Fruit fly (Drosophila melanogaster): Measurements from ENCODE around the gene CG32432.

The CG32432 gene

DNA sequence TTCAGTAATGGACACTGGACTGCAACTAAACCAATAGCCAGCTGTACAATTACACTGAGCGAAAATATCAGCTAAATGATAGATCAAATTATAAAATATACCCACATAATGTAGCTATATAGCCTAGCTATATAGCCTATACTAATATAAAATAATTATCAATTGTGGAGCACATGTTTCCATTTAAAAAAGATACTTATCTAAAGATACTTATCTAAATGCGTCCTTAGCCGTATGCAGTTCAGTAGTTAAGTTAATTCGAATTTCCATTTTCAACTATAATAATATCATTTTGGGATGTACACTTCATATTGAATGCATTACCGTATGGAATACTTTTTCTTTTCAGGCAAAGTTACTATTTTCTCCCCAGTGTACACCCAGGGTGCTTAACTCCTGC, 34.0 kb upstream of the CG32432 start (continued):
- TF ChIP-seq dac (GFP tag; optimal IDR thresholded peaks at IDR 0.05) = no peak
- peak; percentile 14 for TF ChIP-seq CG3919 (GFP tag; optimal IDR thresholded peaks at IDR 0.05)
- peak; percentile 5 for TF ChIP-seq CG3032 (tag; optimal IDR thresholded peaks at IDR 0.05)
- TF ChIP-seq CG10669 (GFP tag; optimal IDR thresholded peaks at IDR 0.05) = no peak
- peak; percentile 2 for TF ChIP-seq Sox14 (GFP tag; optimal IDR thresholded peaks at IDR 0.05)
- TF ChIP-seq spab (GFP tag; optimal IDR thresholded peaks at IDR 0.05) = no peak
- no peak; the same call in 2 of the 3 replicates for TF ChIP-seq CG8119 (GFP tag; IDR thresholded peaks at IDR 0.05)
- TF ChIP-seq Hr38 (GFP tag; optimal IDR thresholded peaks at IDR 0.05) = no peak
- TF ChIP-seq CG8632 (GFP tag; optimal IDR thresholded peaks at IDR 0.05) = no peak
- no peak for TF ChIP-seq fd85E (GFP tag; optimal IDR thresholded peaks at IDR 0.05)
- no peak for TF ChIP-seq Ets96B (tag; optimal IDR thresholded peaks at IDR 0.05)
- no peak for TF ChIP-seq CG11762 (GFP tag; optimal IDR thresholded peaks at IDR 0.05; ENCODE audit: insufficient read depth)
- TF ChIP-seq Hr4 (GFP tag; optimal IDR thresholded peaks at IDR 0.05) = peak; percentile 73
- TF ChIP-seq Sox15 (GFP tag; optimal IDR thresholded peaks at IDR 0.05) = no peak
- no peak for TF ChIP-seq CG11902 (GFP tag; optimal IDR thresholded peaks at IDR 0.05)
- TF ChIP-seq OdsH (GFP tag; optimal IDR thresholded peaks at IDR 0.05) = peak; percentile 18
- no peak for TF ChIP-seq CG6808 (GFP tag; optimal IDR thresholded peaks at IDR 0.05)
- peak; percentile 78 for TF ChIP-seq CG32006 (GFP tag; optimal IDR thresholded peaks at IDR 0.05)
- 0 out of 3 replicates have a peak, but pooled peaks have one; percentile 40 for TF ChIP-seq CG6163 (GFP tag; IDR thresholded peaks at IDR 0.05)
- no peak for TF ChIP-seq salr (GFP tag; optimal IDR thresholded peaks at IDR 0.05)
- TF ChIP-seq lz (GFP tag; optimal IDR thresholded peaks at IDR 0.05) = peak; percentile 5
- TF ChIP-seq CG11294 (GFP tag; IDR thresholded peaks at IDR 0.05) = no peak
- TF ChIP-seq achi (GFP tag; optimal IDR thresholded peaks at IDR 0.05) = peak; percentile 52
- no peak for TF ChIP-seq vri (GFP tag; optimal IDR thresholded peaks at IDR 0.05)
- TF ChIP-seq fkh (GFP tag; optimal IDR thresholded peaks at IDR 0.05) = no peak
- no peak for TF ChIP-seq Blimp-1 (GFP tag; optimal IDR thresholded peaks at IDR 0.05)
- TF ChIP-seq CG6276 (GFP tag; optimal IDR thresholded peaks at IDR 0.05) = peak; percentile 63
- peak; percentile 39 for TF ChIP-seq esn (GFP tag; optimal IDR thresholded peaks at IDR 0.05)
- no peak for TF ChIP-seq Smox (GFP tag; optimal IDR thresholded peaks at IDR 0.05)
- TF ChIP-seq pdm3 (GFP tag; optimal IDR thresholded peaks at IDR 0.05) = peak; percentile 31
- no peak for TF ChIP-seq CG7368 (GFP tag; optimal IDR thresholded peaks at IDR 0.05)
- peak; percentile 23 for TF ChIP-seq Eip75B (GFP tag; optimal IDR thresholded peaks at IDR 0.05)
- no peak for TF ChIP-seq net (GFP tag; optimal IDR thresholded peaks at IDR 0.05)
- TF ChIP-seq CG9139 (GFP tag; optimal IDR thresholded peaks at IDR 0.05) = no peak
- TF ChIP-seq Hr39 (GFP tag; optimal IDR thresholded peaks at IDR 0.05) = no peak
- no peak for TF ChIP-seq CG1621 (tag; optimal IDR thresholded peaks at IDR 0.05)
- TF ChIP-seq acj6 (GFP tag; optimal IDR thresholded peaks at IDR 0.05) = no peak
- TF ChIP-seq fd59A (GFP tag; optimal IDR thresholded peaks at IDR 0.05) = peak; percentile 11

DNA sequence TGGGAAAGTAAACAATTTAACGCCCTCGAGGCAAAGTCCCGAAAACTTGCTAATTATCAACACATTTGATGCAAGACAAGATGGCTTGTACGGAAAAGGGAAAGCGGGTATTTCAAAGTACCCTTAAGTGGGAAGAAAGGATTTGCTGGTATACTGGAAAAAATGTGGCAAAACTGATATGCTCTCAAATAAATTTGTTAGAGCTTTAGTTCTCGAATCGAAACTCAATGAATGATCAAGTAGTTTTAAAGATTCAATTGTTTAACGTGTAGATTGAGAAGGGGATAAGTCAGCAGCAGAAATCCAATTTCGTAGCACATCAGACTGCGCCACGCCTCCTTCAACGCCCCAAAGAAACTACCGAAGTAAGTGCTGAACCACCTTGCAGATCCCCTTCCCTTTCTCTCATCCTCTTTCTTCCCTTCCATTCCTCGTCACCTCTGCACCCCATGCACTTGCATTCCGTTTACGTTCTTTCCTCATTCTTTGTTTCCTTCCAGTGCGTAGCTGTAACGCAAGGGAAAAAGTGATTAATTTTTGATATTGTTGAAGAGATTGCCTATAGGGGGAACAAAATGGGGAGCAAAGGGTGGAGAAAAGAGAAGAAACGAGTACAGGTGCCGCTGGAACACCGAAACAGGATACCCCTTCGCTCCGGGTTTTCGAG, 32.2 kb upstream of the CG32432 start:
- TF ChIP-seq Ets96B (tag; optimal IDR thresholded peaks at IDR 0.05) (no peak), acj6 (GFP tag; optimal IDR thresholded peaks at IDR 0.05) (no peak), vri (GFP tag; optimal IDR thresholded peaks at IDR 0.05) (no peak), CG8632 (GFP tag; optimal IDR thresholded peaks at IDR 0.05) (no peak), CG11902 (GFP tag; optimal IDR thresholded peaks at IDR 0.05) (no peak), net (GFP tag; optimal IDR thresholded peaks at IDR 0.05) (no peak), CG6276 (GFP tag; optimal IDR thresholded peaks at IDR 0.05) (no peak), Hr38 (GFP tag; optimal IDR thresholded peaks at IDR 0.05) (no peak), CG31627 (GFP tag; optimal IDR thresholded peaks at IDR 0.05) (peak; percentile 39), Met (GFP tag; optimal IDR thresholded peaks at IDR 0.05) (peak; percentile 45), CG3032 (tag; optimal IDR thresholded peaks at IDR 0.05) (no peak), CG6163 (GFP tag; IDR thresholded peaks at IDR 0.05) (no peak), CG11294 (GFP tag; IDR thresholded peaks at IDR 0.05) (no peak), CG6808 (GFP tag; optimal IDR thresholded peaks at IDR 0.05) (peak; percentile 9), Blimp-1 (GFP tag; optimal IDR thresholded peaks at IDR 0.05) (peak; percentile 37), topi (GFP tag; optimal IDR thresholded peaks at IDR 0.05) (peak; percentile 32), spab (GFP tag; optimal IDR thresholded peaks at IDR 0.05) (no peak), CG15336 (GFP tag; IDR thresholded peaks at IDR 0.05) (no peak), CG8119 (GFP tag; IDR thresholded peaks at IDR 0.05) (no peak), CG7368 (GFP tag; optimal IDR thresholded peaks at IDR 0.05) (no peak), achi (GFP tag; optimal IDR thresholded peaks at IDR 0.05) (no peak), Sox15 (GFP tag; optimal IDR thresholded peaks at IDR 0.05) (no peak), salr (GFP tag; optimal IDR thresholded peaks at IDR 0.05) (no peak), fd59A (GFP tag; optimal IDR thresholded peaks at IDR 0.05) (no peak), Hr4 (GFP tag; optimal IDR thresholded peaks at IDR 0.05) (no peak), Sox102F (GFP tag; optimal IDR thresholded peaks at IDR 0.05) (no peak), CG16779 (tag; optimal IDR thresholded peaks at IDR 0.05) (no peak), Smox (GFP tag; optimal IDR thresholded peaks at IDR 0.05) (peak; percentile 13), CG10669 (GFP tag; optimal IDR thresholded peaks at IDR 0.05) (peak; percentile 18), CG1621 (tag; optimal IDR thresholded peaks at IDR 0.05) (no peak), fkh (GFP tag; optimal IDR thresholded peaks at IDR 0.05) (no peak), eg (GFP tag; IDR thresholded peaks at IDR 0.05) (no peak), CG34406 (GFP tag; optimal IDR thresholded peaks at IDR 0.05) (no peak)

All from whole organism, prepupa.